Worm (Caenorhabditis elegans): ENCODE measurements around the gene cca-1.

cca-1 gene

ce11 chrX:7875854-7876253 is at the start of gene cca-1:
TSS of gene cca-1 (minus strand) at chrX:7875954.
- TF ChIP-seq W03F9.2 (tag; optimal IDR thresholded peaks at IDR 0.05) (no peak), him-1 (tag; optimal IDR thresholded peaks at IDR 0.05) (no peak), dao-5 (tag; optimal IDR thresholded peaks at IDR 0.05) (no peak)

ce11 chrX:7925134-7925533 is 49.4 kb upstream of the cca-1 start, which contains the start of gene zig-4:
TSS of gene zig-4 (plus strand) at chrX:7925434.
- TF ChIP-seq dao-5 (tag; optimal IDR thresholded peaks at IDR 0.05) = no peak

- TF ChIP-seq W03F9.2 (tag; optimal IDR thresholded peaks at IDR 0.05) (no peak), him-1 (tag; optimal IDR thresholded peaks at IDR 0.05) (no peak), dao-5 (tag; optimal IDR thresholded peaks at IDR 0.05) (no peak)
These were observed 45.4 kb upstream of the cca-1 start for ce11 chrX:7921130-7921529.

- TF ChIP-seq W03F9.2 (tag; optimal IDR thresholded peaks at IDR 0.05) = no peak
- no peak for TF ChIP-seq dao-5 (tag; optimal IDR thresholded peaks at IDR 0.05)
- no peak for TF ChIP-seq him-1 (tag; optimal IDR thresholded peaks at IDR 0.05)
These were observed 40.3 kb upstream of the cca-1 start for ce11 chrX:7916076-7916475.

- TF ChIP-seq him-1 (tag; optimal IDR thresholded peaks at IDR 0.05) (no peak), W03F9.2 (tag; optimal IDR thresholded peaks at IDR 0.05) (no peak), dao-5 (tag; optimal IDR thresholded peaks at IDR 0.05) (no peak)
These were observed 39.9 kb upstream of the cca-1 start for ce11 chrX:7915616-7916015.

- TF ChIP-seq him-1 (tag; optimal IDR thresholded peaks at IDR 0.05) = no peak
- TF ChIP-seq dao-5 (tag; optimal IDR thresholded peaks at IDR 0.05) = no peak
- TF ChIP-seq W03F9.2 (tag; optimal IDR thresholded peaks at IDR 0.05) = no peak
These were observed 38.1 kb upstream of the cca-1 start, which contains the start of gene C39D10.7 for ce11 chrX:7913830-7914229. TSS of gene C39D10.7 (minus strand) at chrX:7913930.

ce11 chrX:7906430-7907014 is 30.8 kb upstream of the cca-1 start, which contains the start of gene C39D10.1:
TSS of gene C39D10.1 (plus strand) at chrX:7906964.
- TF ChIP-seq dao-5 (tag; optimal IDR thresholded peaks at IDR 0.05) (no peak), him-1 (tag; optimal IDR thresholded peaks at IDR 0.05) (no peak), W03F9.2 (tag; optimal IDR thresholded peaks at IDR 0.05) (peak; percentile 4)

ce11 chrX:7902976-7903375 is 27.2 kb upstream of the cca-1 start, which contains the start of gene C39D10.11:
TSS of gene C39D10.11 (plus strand) at chrX:7903276.
- TF ChIP-seq dao-5 (tag; optimal IDR thresholded peaks at IDR 0.05) (no peak), him-1 (tag; optimal IDR thresholded peaks at IDR 0.05) (no peak)

ce11 chrX:7901840-7902239 is 26.1 kb upstream of the cca-1 start:
- TF ChIP-seq W03F9.2 (tag; optimal IDR thresholded peaks at IDR 0.05) = no peak
- TF ChIP-seq him-1 (tag; optimal IDR thresholded peaks at IDR 0.05) = no peak
- TF ChIP-seq dao-5 (tag; optimal IDR thresholded peaks at IDR 0.05) = no peak

- TF ChIP-seq dao-5 (tag; optimal IDR thresholded peaks at IDR 0.05) = no peak
- TF ChIP-seq him-1 (tag; optimal IDR thresholded peaks at IDR 0.05) = no peak
- no peak for TF ChIP-seq W03F9.2 (tag; optimal IDR thresholded peaks at IDR 0.05)
These were observed 24.4 kb upstream of the cca-1 start for ce11 chrX:7900180-7900579.

ce11 chrX:7898131-7898530 is 22.4 kb upstream of the cca-1 start:
- TF ChIP-seq him-1 (tag; optimal IDR thresholded peaks at IDR 0.05) (no peak), W03F9.2 (tag; optimal IDR thresholded peaks at IDR 0.05) (peak; percentile 5)

ce11 chrX:7897690-7898089 is 21.9 kb upstream of the cca-1 start, which contains the start of gene latd-1:
TSS of gene latd-1 (minus strand) at chrX:7897790.
- TF ChIP-seq W03F9.2 (tag; optimal IDR thresholded peaks at IDR 0.05) = no peak
- no peak for TF ChIP-seq dao-5 (tag; optimal IDR thresholded peaks at IDR 0.05)
- TF ChIP-seq him-1 (tag; optimal IDR thresholded peaks at IDR 0.05) = no peak

ce11 chrX:7892296-7892695 is 16.5 kb upstream of the cca-1 start, which contains the start of gene C39D10.5:
TSS of gene C39D10.5 (minus strand) at chrX:7892396.
- TF ChIP-seq him-1 (tag; optimal IDR thresholded peaks at IDR 0.05) (no peak), W03F9.2 (tag; optimal IDR thresholded peaks at IDR 0.05) (no peak), dao-5 (tag; optimal IDR thresholded peaks at IDR 0.05) (no peak)

- TF ChIP-seq W03F9.2 (tag; optimal IDR thresholded peaks at IDR 0.05) (no peak), him-1 (tag; optimal IDR thresholded peaks at IDR 0.05) (no peak), dao-5 (tag; optimal IDR thresholded peaks at IDR 0.05) (no peak)
These were observed 13.2 kb upstream of the cca-1 start, which contains the start of gene C39D10.2 for ce11 chrX:7888915-7889314. TSS of gene C39D10.2 (plus strand) at chrX:7889215.

- TF ChIP-seq dao-5 (tag; optimal IDR thresholded peaks at IDR 0.05) = no peak
- no peak for TF ChIP-seq him-1 (tag; optimal IDR thresholded peaks at IDR 0.05)
- no peak for TF ChIP-seq W03F9.2 (tag; optimal IDR thresholded peaks at IDR 0.05)
These were observed 10.4 kb upstream of the cca-1 start for ce11 chrX:7886200-7886599.
